Worm (Caenorhabditis elegans): ENCODE results near the gene W04G3.11.
A peak's percentile ranks its signal among the peaks of the same experiment; 100 is the strongest.

Gene W04G3.11

ce11 chrX:11093985-11094593 lies 5.1 kb downstream of the W04G3.11 start:
- TF ChIP-seq lin-13 (GFP tag; optimal IDR thresholded peaks at IDR 0.05) = peak; percentile 99
- peak; percentile 100 for TF ChIP-seq egl-27 (tag; optimal IDR thresholded peaks at IDR 0.05)
- TF ChIP-seq ceh-82 (tag; optimal IDR thresholded peaks at IDR 0.05) = peak; percentile 99
- peak; percentile 99 for TF ChIP-seq ztf-4 (tag; optimal IDR thresholded peaks at IDR 0.05)
- TF ChIP-seq blmp-1 (tag; optimal IDR thresholded peaks at IDR 0.05; ENCODE audit: insufficient read depth) = peak; percentile 88
- TF ChIP-seq alr-1 (tag; optimal IDR thresholded peaks at IDR 0.05) = peak; percentile 61
- peak; percentile 94 for TF ChIP-seq snpc-4 (tag; optimal IDR thresholded peaks at IDR 0.05)
- peak; percentile 100 for TF ChIP-seq crh-2 (tag; optimal IDR thresholded peaks at IDR 0.05)
- peak; percentile 93; the same call in 1 of the 2 replicates for TF ChIP-seq ztf-1 (GFP tag; conservative IDR thresholded peaks at IDR 0.05)
- TF ChIP-seq ZK546.5 (tag; optimal IDR thresholded peaks at IDR 0.05) = peak; percentile 90
- peak; percentile 100 for TF ChIP-seq elt-3 (tag; optimal IDR thresholded peaks at IDR 0.05)
- TF ChIP-seq unc-62 (GFP tag; optimal IDR thresholded peaks at IDR 0.05) = peak; percentile 99
- peak; percentile 93 for TF ChIP-seq skn-1 (tag; optimal IDR thresholded peaks at IDR 0.05)
- peak; percentile 100 for TF ChIP-seq sma-9 (GFP tag; optimal IDR thresholded peaks at IDR 0.05)
- TF ChIP-seq sma-9 (tag; optimal IDR thresholded peaks at IDR 0.05) = peak; percentile 94
- peak; percentile 100 for TF ChIP-seq F13H6.1 (tag; optimal IDR thresholded peaks at IDR 0.05)
- TF ChIP-seq ceh-16 (tag; optimal IDR thresholded peaks at IDR 0.05) = peak; percentile 95
- peak; percentile 99 for TF ChIP-seq mab-5 (tag; optimal IDR thresholded peaks at IDR 0.05)
- TF ChIP-seq elt-1 (tag; optimal IDR thresholded peaks at IDR 0.05) = peak; percentile 54
- peak; percentile 82 for TF ChIP-seq mbf-1 (tag; optimal IDR thresholded peaks at IDR 0.05)
- TF ChIP-seq sem-4 (tag; optimal IDR thresholded peaks at IDR 0.05) = peak; percentile 99
- TF ChIP-seq nhr-11 (tag; optimal IDR thresholded peaks at IDR 0.05) = peak; percentile 85
- peak; percentile 66 for TF ChIP-seq ama-1 (optimal IDR thresholded peaks at IDR 0.05)
- peak; percentile 56 for TF ChIP-seq nhr-23 (tag; optimal IDR thresholded peaks at IDR 0.05)
- TF ChIP-seq nhr-237 (tag; optimal IDR thresholded peaks at IDR 0.05) = peak; percentile 100
- peak; percentile 95 to 97 for TF ChIP-seq mdl-1 (tag; optimal IDR thresholded peaks at IDR 0.05)
- TF ChIP-seq ztf-11 (tag; optimal IDR thresholded peaks at IDR 0.05) = peak; percentile 84
- TF ChIP-seq C34F6.9 (tag; optimal IDR thresholded peaks at IDR 0.05) = peak; percentile 100
- TF ChIP-seq Y55F3AM.14 (GFP tag; optimal IDR thresholded peaks at IDR 0.05) = peak; percentile 97
- TF ChIP-seq nhr-129 (tag; optimal IDR thresholded peaks at IDR 0.05) = peak; percentile 100
- TF ChIP-seq lsy-2 (tag; optimal IDR thresholded peaks at IDR 0.05) = peak; percentile 97 to 98
- TF ChIP-seq dmd-4 (tag; optimal IDR thresholded peaks at IDR 0.05) = peak; percentile 85
- TF ChIP-seq unc-55 (GFP tag; optimal IDR thresholded peaks at IDR 0.05) = peak; percentile 100
- peak; percentile 98 for TF ChIP-seq unc-39 (tag; optimal IDR thresholded peaks at IDR 0.05)
- peak; percentile 100 for TF ChIP-seq sma-3 (GFP tag; optimal IDR thresholded peaks at IDR 0.05)
- TF ChIP-seq zag-1 (tag; optimal IDR thresholded peaks at IDR 0.05) = peak; percentile 100
- TF ChIP-seq fos-1 (tag; optimal IDR thresholded peaks at IDR 0.05) = peak; percentile 100
- TF ChIP-seq gmeb-1 (tag; optimal IDR thresholded peaks at IDR 0.05) = peak; percentile 97
- peak; percentile 100 for TF ChIP-seq nhr-10 (tag; optimal IDR thresholded peaks at IDR 0.05)
- peak; percentile 26 for TF ChIP-seq peb-1 (tag; optimal IDR thresholded peaks at IDR 0.05)
- peak; percentile 99 for TF ChIP-seq nhr-6 (tag; optimal IDR thresholded peaks at IDR 0.05)
- peak; percentile 67 for TF ChIP-seq aly-2 (tag; optimal IDR thresholded peaks at IDR 0.05)
- peak; percentile 75 for TF ChIP-seq nhr-12 (tag; optimal IDR thresholded peaks at IDR 0.05)
- peak; percentile 99 for TF ChIP-seq nhr-25 (tag; optimal IDR thresholded peaks at IDR 0.05)
- peak; percentile 100 for TF ChIP-seq lin-39 (tag; optimal IDR thresholded peaks at IDR 0.05)
- peak; percentile 100 for TF ChIP-seq lin-11 (tag; optimal IDR thresholded peaks at IDR 0.05)
- peak; percentile 100 for TF ChIP-seq nhr-77 (tag; optimal IDR thresholded peaks at IDR 0.05)
- peak; percentile 100 for TF ChIP-seq nhr-21 (tag; optimal IDR thresholded peaks at IDR 0.05)
- peak; percentile 89 for TF ChIP-seq R02D3.7 (tag; optimal IDR thresholded peaks at IDR 0.05)
